Fruit fly (Drosophila melanogaster) whole organism, prepupa: ENCODE measurements around the gene ThrRS.

Experiments used
- CG11294 ChIP-seq: fragments of 200-800 bp; sonication (Bioruptor generic); IDR thresholded peaks from 2 replicates; pipeline ENCODE4 v1.3.6; 2022; ENCODE audit warnings: missing biosample characterization, missing genetic modification characterization
- CG6163 ChIP-seq: fragments of 200-800 bp; sonication (Bioruptor generic); IDR thresholded peaks from 3 replicates; pipeline ENCODE4 v1.3.6; 2022; ENCODE audit warnings: missing biosample characterization, missing genetic modification characterization
- CG8632 ChIP-seq: fragments of 200-800 bp; sonication (Bioruptor generic); optimal IDR thresholded peaks from 3 replicates; lab custom pipeline; 2016; ENCODE audit warnings: missing biosample characterization, missing genetic modification characterization
- Eip75B ChIP-seq: fragments of 200-800 bp; sonication (Bioruptor generic); optimal IDR thresholded peaks from 3 replicates; lab custom pipeline; 2016; ENCODE audit warnings: missing biosample characterization, missing genetic modification characterization
- Eip93F ChIP-seq: fragments of 200-800 bp; sonication (Bioruptor generic); optimal IDR thresholded peaks from 2 replicates; lab custom pipeline; 2016; ENCODE audit warnings: missing biosample characterization, mild to moderate bottlenecking, missing genetic modification characterization
- Ets96B ChIP-seq: fragments of 200-800 bp; optimal IDR thresholded peaks from 2 replicates; lab custom pipeline; 2019; ENCODE audit warnings: missing biosample characterization, mild to moderate bottlenecking, missing genetic modification characterization, moderate library complexity
- Lpt ChIP-seq: fragments of 200-800 bp; sonication (Bioruptor generic); optimal IDR thresholded peaks from 3 replicates; lab custom pipeline; 2016; ENCODE audit warnings: missing biosample characterization, missing genetic modification characterization
- Sox102F ChIP-seq: fragments of 200-800 bp; sonication (Bioruptor generic); optimal IDR thresholded peaks from 2 replicates; lab custom pipeline; 2016; ENCODE audit warnings: missing biosample characterization, mild to moderate bottlenecking, missing genetic modification characterization
- achi ChIP-seq: fragments of 200-800 bp; sonication (Bioruptor generic); optimal IDR thresholded peaks from 3 replicates; lab custom pipeline; 2016; ENCODE audit warnings: missing biosample characterization, missing genetic modification characterization
- cyc ChIP-seq: fragments of 200-800 bp; sonication (Bioruptor generic); optimal IDR thresholded peaks from 3 replicates; lab custom pipeline; 2016; ENCODE audit warnings: missing biosample characterization, missing genetic modification characterization
- dsx ChIP-seq: fragments of 200-800 bp; optimal IDR thresholded peaks from 3 replicates; lab custom pipeline; 2019; ENCODE audit warnings: missing biosample characterization, mild to moderate bottlenecking, missing genetic modification characterization, moderate library complexity; ENCODE audit not compliant: poor library complexity, severe bottlenecking
- fd59A ChIP-seq: fragments of 200-800 bp; sonication (Bioruptor generic); optimal IDR thresholded peaks from 2 replicates; lab custom pipeline; 2017; ENCODE audit warnings: missing biosample characterization, mild to moderate bottlenecking, missing genetic modification characterization, missing genetic modification reagents
- fd85E ChIP-seq: fragments of 200-800 bp; sonication (Bioruptor generic); optimal IDR thresholded peaks from 3 replicates; lab custom pipeline; 2016; ENCODE audit warnings: missing biosample characterization, missing genetic modification characterization
- net ChIP-seq: fragments of 200-800 bp; sonication (Bioruptor generic); optimal IDR thresholded peaks from 3 replicates; lab custom pipeline; 2016; ENCODE audit warnings: missing biosample characterization, missing genetic modification characterization

DNA sequence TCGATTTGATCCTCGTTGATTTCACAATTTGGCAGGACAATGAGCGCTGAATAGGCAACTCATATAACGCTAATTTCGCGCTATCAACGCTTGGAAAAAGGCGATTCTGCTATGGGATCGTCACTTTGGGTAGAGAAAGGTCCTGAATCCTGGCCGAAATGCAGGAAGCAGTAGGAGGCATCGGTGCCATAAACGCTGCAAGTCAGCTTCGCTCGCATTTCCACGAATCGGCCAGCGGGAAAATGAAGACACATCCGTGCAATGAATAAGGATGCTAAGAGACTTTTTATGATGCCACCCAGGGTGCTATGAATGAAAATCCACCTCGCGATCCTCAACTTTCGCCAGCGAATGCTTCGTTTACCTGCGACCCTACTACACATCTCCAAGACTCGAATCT, 16.1 kb upstream of the ThrRS start:
- TF ChIP-seq Lpt (no peak), CG6163 (GFP tag; lab: Robert Waterston, UW) (no peak), fd85E (GFP tag; lab: Kevin White, UChicago) (no peak), Eip75B (GFP tag; lab: Kevin White, UChicago) (no peak), fd59A (no peak), dsx (GFP tag; lab: Kevin White, UChicago) (no peak), Eip93F (GFP tag; lab: Kevin White, UChicago) (no peak), CG8632 (GFP tag; lab: Kevin White, UChicago) (no peak), CG11294 (no peak), Sox102F (GFP tag; lab: Kevin White, UChicago) (no peak), net (no peak), cyc (GFP tag; lab: Kevin White, UChicago) (no peak), achi (GFP tag; lab: Kevin White, UChicago) (no peak), Ets96B (tag; lab: Kevin White, UChicago) (no peak)
